Fruit fly (Drosophila melanogaster): ENCODE data around the gene Rh7.

Gene Rh7

dm6 chr3L:12115966-12116735 lies 59.1 kb downstream of the Rh7 start, which contains the start of gene vers (continued):
- TF ChIP-seq Eip74EF (GFP tag; optimal IDR thresholded peaks at IDR 0.05) = no peak
- peak; percentile 0 for TF ChIP-seq her (GFP tag; optimal IDR thresholded peaks at IDR 0.05)
- TF ChIP-seq D (optimal IDR thresholded peaks at IDR 0.05) = no peak
- TF ChIP-seq D (GFP tag; optimal IDR thresholded peaks at IDR 0.05) = no peak
- TF ChIP-seq NFAT (GFP tag; IDR thresholded peaks at IDR 0.05) = 0 out of 2 replicates have a peak, but pooled peaks have one; percentile 26
- TF ChIP-seq CG18262 (tag; optimal IDR thresholded peaks at IDR 0.05) = no peak
- TF ChIP-seq CG10565 (GFP tag; optimal IDR thresholded peaks at IDR 0.05) = no peak
- TF ChIP-seq Poxn (GFP tag; IDR thresholded peaks at IDR 0.05) = no peak
- no peak for TF ChIP-seq CG1233 (GFP tag; optimal IDR thresholded peaks at IDR 0.05)
- no peak for TF ChIP-seq slou (GFP tag; optimal IDR thresholded peaks at IDR 0.05)
- peak; percentile 90 for TF ChIP-seq HLH4C (GFP tag; IDR thresholded peaks at IDR 0.05; ENCODE audit: partially characterized antibody)
- peak; percentile 41 for TF ChIP-seq nmo (GFP tag; optimal IDR thresholded peaks at IDR 0.05)
- no peak for TF ChIP-seq pum (GFP tag; optimal IDR thresholded peaks at IDR 0.05)
- no peak for TF ChIP-seq CG8281 (tag; optimal IDR thresholded peaks at IDR 0.05)
- no peak for TF ChIP-seq CrebB (tag; optimal IDR thresholded peaks at IDR 0.05)
- peak; percentile 69 for TF ChIP-seq trem (tag; optimal IDR thresholded peaks at IDR 0.05)
- no peak for TF ChIP-seq salm (tag; optimal IDR thresholded peaks at IDR 0.05)
- TF ChIP-seq Kr (GFP tag; optimal IDR thresholded peaks at IDR 0.05) = no peak
- no peak for TF ChIP-seq CG4730 (GFP tag; IDR thresholded peaks at IDR 0.05)
- peak; percentile 43 for TF ChIP-seq HmgZ (tag; optimal IDR thresholded peaks at IDR 0.05)
- TF ChIP-seq CG9797 (GFP tag; optimal IDR thresholded peaks at IDR 0.05) = no peak
- peak; percentile 98 for TF ChIP-seq Dp (GFP tag; optimal IDR thresholded peaks at IDR 0.05)
- peak; percentile 3 for TF ChIP-seq sug (tag; optimal IDR thresholded peaks at IDR 0.05)
- TF ChIP-seq vfl (GFP tag; optimal IDR thresholded peaks at IDR 0.05) = peak; percentile 12
- peak; percentile 87 for TF ChIP-seq mld (GFP tag; IDR thresholded peaks at IDR 0.05; ENCODE audit: partially characterized antibody)
- TF ChIP-seq Side (GFP tag; optimal IDR thresholded peaks at IDR 0.05) = peak; percentile 28
- TF ChIP-seq Xrp1 (GFP tag; IDR thresholded peaks at IDR 0.05) = peak; percentile 32; the same call in 1 of the 2 replicates
- TF ChIP-seq Doc3 (GFP tag; IDR thresholded peaks at IDR 0.05; ENCODE audit: partially characterized antibody) = peak; percentile 91
- TF ChIP-seq Dref (GFP tag; IDR thresholded peaks at IDR 0.05) = peak; percentile 97
- peak; percentile 41 for TF ChIP-seq lbe (GFP tag; optimal IDR thresholded peaks at IDR 0.05)
- TF ChIP-seq CG7839 (tag; optimal IDR thresholded peaks at IDR 0.05) = no peak
- no peak for TF ChIP-seq disco-r (GFP tag; optimal IDR thresholded peaks at IDR 0.05)
- TF ChIP-seq E2f1 (GFP tag; IDR thresholded peaks at IDR 0.05) = no peak
- no peak for TF ChIP-seq CG8924 (tag; optimal IDR thresholded peaks at IDR 0.05)
- TF ChIP-seq dm (GFP tag; optimal IDR thresholded peaks at IDR 0.05) = peak; percentile 13
- no peak for TF ChIP-seq Camta (GFP tag; optimal IDR thresholded peaks at IDR 0.05)
- no peak for TF ChIP-seq Hsf (GFP tag; optimal IDR thresholded peaks at IDR 0.05)
- TF ChIP-seq B-H2 (GFP tag; optimal IDR thresholded peaks at IDR 0.05) = peak; percentile 43
- TF ChIP-seq insv (GFP tag; optimal IDR thresholded peaks at IDR 0.05) = no peak
- 0 out of 2 replicates have a peak, but pooled peaks have one; percentile 17 for TF ChIP-seq ranshi (GFP tag; IDR thresholded peaks at IDR 0.05)
- no peak for TF ChIP-seq ac (GFP tag; optimal IDR thresholded peaks at IDR 0.05)
- no peak for TF ChIP-seq abd-A (tag; optimal IDR thresholded peaks at IDR 0.05)
- no peak for TF ChIP-seq ATbp (GFP tag; optimal IDR thresholded peaks at IDR 0.05)
- no peak for TF ChIP-seq Mad (GFP tag; optimal IDR thresholded peaks at IDR 0.05)
- TF ChIP-seq NC2β (GFP tag; optimal IDR thresholded peaks at IDR 0.05) = no peak
- no peak for TF ChIP-seq CG17328 (GFP tag; IDR thresholded peaks at IDR 0.05)
- peak; percentile 88 for TF ChIP-seq sna (GFP tag; IDR thresholded peaks at IDR 0.05; ENCODE audit: partially characterized antibody)
- peak; percentile 17; the same call in 1 of the 3 replicates for TF ChIP-seq CG11093 (GFP tag; IDR thresholded peaks at IDR 0.05)
- no peak for TF ChIP-seq Hmr (GFP tag; optimal IDR thresholded peaks at IDR 0.05)
- no peak for TF ChIP-seq Hr3 (GFP tag; optimal IDR thresholded peaks at IDR 0.05)

Data from whole organism, embryonic.